Fruit fly (Drosophila melanogaster) whole organism: ENCODE measurements around the gene CG6006.

Source experiments
- CG8478 ChIP-seq: fragments of >200 bp; optimal IDR thresholded peaks from 2 replicates; lab custom pipeline; 2018; ENCODE audit warnings: inconsistent platforms
- Dll ChIP-seq: fragments of >200 bp; optimal IDR thresholded peaks from 2 replicates; lab custom pipeline; 2017
- EcR ChIP-seq, 2 experiments: fragments of >200 bp; optimal IDR thresholded peaks; 2 replicates each; lab custom pipeline; 2017; ENCODE audit warnings: missing biosample characterization in 2 of 2, missing genetic modification characterization in 2 of 2, missing genetic modification reagents in 2 of 2
- pan ChIP-seq: fragments of >200 bp; optimal IDR thresholded peaks from 2 replicates; lab custom pipeline; 2017
- psq ChIP-seq: fragments of >200 bp; optimal IDR thresholded peaks from 2 replicates; lab custom pipeline; 2017
- usp ChIP-seq: fragments of >200 bp; optimal IDR thresholded peaks from 2 replicates; lab custom pipeline; 2017; ENCODE audit warnings: missing biosample characterization, missing genetic modification characterization, mixed read lengths

- TF ChIP-seq usp (no peak), psq (lab: Kevin White, UChicago) (no peak), pan (lab: Kevin White, UChicago) (no peak), Dll (lab: Kevin White, UChicago) (no peak), CG8478 (lab: Kevin White, UChicago) (no peak), EcR (GFP tag; optimal IDR thresholded peaks at IDR 0.05; lab: Kevin White, UChicago) (no peak)
Measured at dm6 chr3R:16202335-16203024, 47.7 kb downstream of the CG6006 start.
